Worm (Caenorhabditis elegans) whole organism, L3 larva: Measurements from ENCODE around the gene ZK154.6.

Experiments
- R02D3.7 ChIP-seq: fragments of 150-350 bp; optimal IDR thresholded peaks from 2 replicates; lab custom pipeline; 2014; ENCODE audit warnings: missing biosample characterization, missing genetic modification characterization
- ZK546.5 ChIP-seq: sonication (generic microtip); optimal IDR thresholded peaks from 2 replicates; lab custom pipeline; 2017; ENCODE audit warnings: missing biosample characterization, missing genetic modification characterization
- aly-2 ChIP-seq: fragments of 150-350 bp; optimal IDR thresholded peaks from 2 replicates; lab custom pipeline; 2014; ENCODE audit warnings: missing biosample characterization, missing genetic modification characterization
- ama-1 ChIP-seq: fragments of 150-350 bp; optimal IDR thresholded peaks from 2 replicates; lab custom pipeline; 2018
- ceh-16 ChIP-seq: sonication (generic microtip); optimal IDR thresholded peaks from 2 replicates; lab custom pipeline; 2017; ENCODE audit warnings: missing biosample characterization, missing genetic modification characterization
- ceh-28 ChIP-seq: fragments of 150-350 bp; optimal IDR thresholded peaks from 2 replicates; lab custom pipeline; 2014; ENCODE audit warnings: missing biosample characterization, missing genetic modification reagents, missing genetic modification characterization
- ceh-82 ChIP-seq: fragments of 150-350 bp; optimal IDR thresholded peaks from 2 replicates; lab custom pipeline; 2014; ENCODE audit warnings: missing biosample characterization, missing genetic modification characterization
- daf-12 ChIP-seq: fragments of 150-350 bp; optimal IDR thresholded peaks from 2 replicates; lab custom pipeline; 2014; ENCODE audit warnings: missing biosample characterization, missing genetic modification reagents, missing genetic modification characterization
- egl-27 ChIP-seq: sonication (generic microtip); optimal IDR thresholded peaks from 4 replicates; lab custom pipeline; 2017; ENCODE audit warnings: missing biosample characterization, missing genetic modification reagents, missing genetic modification characterization
- egl-5 ChIP-seq: fragments of 150-350 bp; optimal IDR thresholded peaks from 2 replicates; lab custom pipeline; 2017; ENCODE audit warnings: missing biosample characterization, missing genetic modification reagents, missing genetic modification characterization, inconsistent platforms
- elt-2 ChIP-seq: sonication (generic microtip); optimal IDR thresholded peaks from 2 replicates; lab custom pipeline; 2016; ENCODE audit warnings: missing genetic modification reagents, mild to moderate bottlenecking, missing genetic modification characterization, missing compliant biosample characterization
- elt-3 ChIP-seq, 3 experiments: fragments of 150-350 bp in 1 of 3; sonication (generic microtip) in 2 of 3; optimal IDR thresholded peaks; 2 replicates in 2 of 3; 4 replicates in 1 of 3; lab custom pipeline; 2014 to 2017; ENCODE audit warnings: missing biosample characterization in 3 of 3, missing genetic modification characterization in 3 of 3
- eor-1 ChIP-seq, 2 experiments: fragments of 150-350 bp; optimal IDR thresholded peaks; 2 replicates each; lab custom pipeline; 2014 to 2018; ENCODE audit warnings: missing biosample characterization in 2 of 2, missing genetic modification characterization in 2 of 2
- fkh-10 ChIP-seq: sonication (generic microtip); optimal IDR thresholded peaks from 2 replicates; lab custom pipeline; 2017; ENCODE audit warnings: missing biosample characterization, missing genetic modification reagents, missing genetic modification characterization
- fkh-2 ChIP-seq: fragments of 150-350 bp; optimal IDR thresholded peaks from 2 replicates; lab custom pipeline; 2014; ENCODE audit warnings: missing biosample characterization, missing genetic modification reagents, missing genetic modification characterization
- fos-1 ChIP-seq: fragments of 150-350 bp; optimal IDR thresholded peaks from 2 replicates; lab custom pipeline; 2014; ENCODE audit warnings: missing biosample characterization, missing genetic modification characterization
- hmg-11 ChIP-seq: sonication (generic microtip); optimal IDR thresholded peaks from 2 replicates; lab custom pipeline; 2016; ENCODE audit warnings: missing genetic modification characterization, missing compliant biosample characterization
- jun-1 ChIP-seq: fragments of 150-350 bp; optimal IDR thresholded peaks from 2 replicates; lab custom pipeline; 2014; ENCODE audit warnings: missing biosample characterization, missing genetic modification reagents, missing genetic modification characterization
- lin-15B ChIP-seq: fragments of 150-350 bp; optimal IDR thresholded peaks from 2 replicates; lab custom pipeline; 2014; ENCODE audit warnings: missing biosample characterization, missing genetic modification characterization
- lin-39 ChIP-seq: fragments of 150-350 bp; optimal IDR thresholded peaks from 2 replicates; lab custom pipeline; 2018; ENCODE audit warnings: missing biosample characterization, missing genetic modification reagents, missing genetic modification characterization
- lsy-12 ChIP-seq: sonication (generic microtip); optimal IDR thresholded peaks from 2 replicates; lab custom pipeline; 2016; ENCODE audit warnings: mild to moderate bottlenecking, missing genetic modification characterization, missing compliant biosample characterization
- mdl-1 ChIP-seq: fragments of 150-350 bp; optimal IDR thresholded peaks from 2 replicates; lab custom pipeline; 2014; ENCODE audit warnings: missing biosample characterization, missing genetic modification characterization
- nfya-1 ChIP-seq: sonication (generic microtip); optimal IDR thresholded peaks from 2 replicates; lab custom pipeline; 2017; ENCODE audit warnings: missing genetic modification characterization, mild to moderate bottlenecking, missing compliant biosample characterization, antibody characterized with exemption, moderate library complexity; ENCODE audit not compliant: insufficient read depth
- nhr-11 ChIP-seq: fragments of 150-350 bp; optimal IDR thresholded peaks from 2 replicates; lab custom pipeline; 2014; ENCODE audit warnings: missing biosample characterization, missing genetic modification characterization
- nhr-12 ChIP-seq: fragments of 150-350 bp; optimal IDR thresholded peaks from 2 replicates; lab custom pipeline; 2014; ENCODE audit warnings: missing biosample characterization, missing genetic modification characterization
- nhr-23 ChIP-seq: fragments of 150-350 bp; optimal IDR thresholded peaks from 2 replicates; lab custom pipeline; 2014; ENCODE audit warnings: missing biosample characterization, missing genetic modification reagents, missing genetic modification characterization
- nhr-25 ChIP-seq: sonication (generic microtip); optimal IDR thresholded peaks from 2 replicates; lab custom pipeline; 2017; ENCODE audit warnings: missing biosample characterization, missing genetic modification characterization
- nhr-43 ChIP-seq: sonication (generic microtip); optimal IDR thresholded peaks from 2 replicates; lab custom pipeline; 2016; ENCODE audit warnings: mild to moderate bottlenecking, missing genetic modification characterization, missing compliant biosample characterization; ENCODE audit not compliant: poor library complexity, severe bottlenecking
- nhr-67 ChIP-seq: fragments of 150-350 bp; optimal IDR thresholded peaks from 2 replicates; lab custom pipeline; 2014; ENCODE audit warnings: missing biosample characterization, missing genetic modification characterization
- nhr-76 ChIP-seq: fragments of 150-350 bp; sonication (generic microtip); optimal IDR thresholded peaks from 5 replicates; lab custom pipeline; 2014; ENCODE audit warnings: missing biosample characterization, missing genetic modification characterization
- nhr-77 ChIP-seq: fragments of 150-350 bp; optimal IDR thresholded peaks from 2 replicates; lab custom pipeline; 2014; ENCODE audit warnings: missing biosample characterization, missing genetic modification characterization
- pha-4 ChIP-seq: fragments of 150-350 bp; optimal IDR thresholded peaks from 2 replicates; lab custom pipeline; 2014; ENCODE audit warnings: missing biosample characterization, missing genetic modification reagents, missing genetic modification characterization
- pqm-1 ChIP-seq: fragments of 150-350 bp; optimal IDR thresholded peaks from 2 replicates; lab custom pipeline; 2017; ENCODE audit warnings: missing biosample characterization, missing genetic modification characterization, inconsistent platforms
- sea-2 ChIP-seq: fragments of 150-350 bp; sonication (generic microtip); optimal IDR thresholded peaks from 4 replicates; lab custom pipeline; 2014; ENCODE audit warnings: missing biosample characterization, missing genetic modification reagents, missing genetic modification characterization
- skn-1 ChIP-seq: fragments of 150-350 bp; optimal IDR thresholded peaks from 2 replicates; lab custom pipeline; 2014; ENCODE audit warnings: missing biosample characterization, missing genetic modification characterization
- snpc-4 ChIP-seq: fragments of 150-350 bp; optimal IDR thresholded peaks from 2 replicates; lab custom pipeline; 2014; ENCODE audit warnings: missing biosample characterization, missing genetic modification characterization
- tbx-2 ChIP-seq: sonication (generic microtip); optimal IDR thresholded peaks from 2 replicates; lab custom pipeline; 2016; ENCODE audit warnings: mild to moderate bottlenecking, missing genetic modification characterization, missing compliant biosample characterization
- unc-62 ChIP-seq: fragments of 150-350 bp; sonication (generic microtip); optimal IDR thresholded peaks from 4 replicates; lab custom pipeline; 2014; ENCODE audit warnings: missing biosample characterization, missing genetic modification reagents, missing genetic modification characterization
- zag-1 ChIP-seq: fragments of 150-350 bp; optimal IDR thresholded peaks from 2 replicates; lab custom pipeline; 2014; ENCODE audit warnings: missing biosample characterization, missing genetic modification characterization
- ztf-11 ChIP-seq: fragments of 150-350 bp; optimal IDR thresholded peaks from 2 replicates; lab custom pipeline; 2014; ENCODE audit warnings: missing biosample characterization, missing genetic modification characterization
- ztf-4 ChIP-seq: fragments of 150-350 bp; optimal IDR thresholded peaks from 2 replicates; lab custom pipeline; 2014; ENCODE audit warnings: missing biosample characterization, missing genetic modification characterization

ZK154.6 gene

DNA sequence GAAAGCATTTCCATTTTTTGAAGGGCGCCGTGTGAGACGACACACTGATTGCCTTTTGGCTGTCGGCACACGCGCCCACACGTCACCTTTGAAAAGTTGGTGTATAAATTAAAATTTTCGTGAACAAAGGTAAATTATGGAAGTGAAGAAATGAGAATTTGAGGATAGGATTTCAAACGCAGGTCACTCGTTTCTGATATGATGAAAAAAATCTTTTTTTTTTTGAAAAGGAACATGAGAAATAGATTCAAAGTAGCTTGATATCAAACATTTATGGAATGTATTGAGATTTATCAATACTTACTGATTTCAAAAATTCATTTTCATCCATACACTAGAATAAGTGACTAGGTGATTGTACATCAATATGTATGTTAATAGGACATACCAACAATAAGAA is 24.2 kb upstream of the ZK154.6 start:
- TF ChIP-seq pqm-1 (no peak), ztf-11 (tag; lab: Kevin White, UChicago) (no peak), nhr-23 (tag; lab: Kevin White, UChicago) (no peak), aly-2 (no peak), pha-4 (tag; lab: Kevin White, UChicago) (no peak), daf-12 (no peak), snpc-4 (no peak), skn-1 (no peak), zag-1 (no peak), elt-3 (tag; optimal IDR thresholded peaks at IDR 0.05; lab: Kevin White, UChicago) (no peak), nfya-1 (tag; lab: Kevin White, UChicago) (no peak), ceh-16 (tag; lab: Kevin White, UChicago) (no peak), ceh-82 (no peak), ama-1 (lab: Kevin White, UChicago) (no peak), hmg-11 (tag; lab: Kevin White, UChicago) (no peak), nhr-11 (tag; lab: Kevin White, UChicago) (no peak), fkh-10 (GFP tag; lab: Kevin White, UChicago) (no peak), mdl-1 (tag; lab: Kevin White, UChicago) (no peak), tbx-2 (tag; lab: Kevin White, UChicago) (no peak), lsy-12 (no peak)

DNA sequence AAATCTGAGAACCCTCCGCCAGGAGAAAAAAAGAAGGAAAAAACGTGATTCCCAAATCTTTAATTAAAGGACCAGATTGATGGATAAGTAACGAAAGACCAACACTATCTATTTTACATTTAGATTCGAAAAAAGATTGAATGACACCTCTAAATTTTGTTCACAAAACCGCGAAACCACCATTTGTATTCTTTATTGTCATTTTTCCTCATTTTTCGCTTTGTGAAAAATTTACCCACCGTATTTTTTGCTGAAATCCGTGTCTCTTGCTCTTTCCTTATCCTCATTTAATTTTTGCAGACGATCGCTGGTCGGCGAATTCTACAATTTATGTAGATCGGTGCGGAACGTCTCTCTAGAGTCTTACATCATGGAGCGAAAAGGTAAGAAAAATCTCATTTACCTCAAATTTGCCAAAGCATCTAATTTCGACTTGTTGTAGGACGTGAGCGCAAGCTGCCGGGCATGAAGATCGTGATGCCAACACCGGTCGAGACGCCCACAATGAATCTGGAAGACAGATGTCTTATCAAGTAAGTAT is 23.1 kb upstream of the ZK154.6 start, which contains the start of the genes sek-1 and R03G5.6:
TSS of gene sek-1 (plus strand) at position 301 of the 541 bp plus-strand sequence.
TSS of gene R03G5.6 (minus strand) at position 491 of the 541 bp plus-strand sequence.
- TF ChIP-seq skn-1 (no peak), eor-1 (tag; optimal IDR thresholded peaks at IDR 0.05; lab: Kevin White, UChicago) (no peak), fkh-2 (no peak), fos-1 (tag; lab: Kevin White, UChicago) (no peak), elt-3 (tag; optimal IDR thresholded peaks at IDR 0.05; lab: Kevin White, UChicago) (no peak), jun-1 (tag; lab: Kevin White, UChicago) (no peak), nhr-11 (tag; lab: Kevin White, UChicago) (no peak), nhr-76 (tag; lab: Kevin White, UChicago) (no peak), nhr-43 (tag; lab: Kevin White, UChicago) (no peak), ZK546.5 (no peak), ceh-82 (no peak), aly-2 (no peak), nhr-77 (tag; lab: Kevin White, UChicago) (no peak), sea-2 (GFP tag; lab: Kevin White, UChicago) (no peak), ceh-16 (tag; lab: Kevin White, UChicago) (no peak), nhr-67 (tag; lab: Kevin White, UChicago) (no peak)

DNA sequence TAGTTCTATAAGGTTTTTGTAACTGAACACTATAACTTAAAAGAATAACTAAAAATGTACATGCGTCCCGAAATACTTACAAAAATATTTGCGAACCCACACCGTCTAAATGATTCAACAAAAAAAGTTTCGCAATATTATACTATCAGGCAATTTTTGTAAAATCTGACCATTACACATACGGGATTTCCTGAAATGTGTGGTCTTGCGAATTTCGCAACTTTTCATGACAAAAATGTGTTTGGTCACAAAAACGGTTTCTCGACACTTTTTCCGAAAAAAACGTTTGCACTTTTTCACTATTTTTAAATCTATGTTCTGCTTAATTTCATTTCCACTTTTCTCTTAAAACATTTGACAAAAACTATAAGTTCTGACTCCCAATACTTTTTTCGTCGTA is 21.9 kb upstream of the ZK154.6 start:
- TF ChIP-seq lsy-12 (no peak), elt-3 (tag; optimal IDR thresholded peaks at IDR 0.05; lab: Kevin White, UChicago) (no peak), unc-62 (no peak), fkh-2 (no peak), nhr-23 (tag; lab: Kevin White, UChicago) (no peak), nhr-43 (tag; lab: Kevin White, UChicago) (no peak), ZK546.5 (no peak)

DNA sequence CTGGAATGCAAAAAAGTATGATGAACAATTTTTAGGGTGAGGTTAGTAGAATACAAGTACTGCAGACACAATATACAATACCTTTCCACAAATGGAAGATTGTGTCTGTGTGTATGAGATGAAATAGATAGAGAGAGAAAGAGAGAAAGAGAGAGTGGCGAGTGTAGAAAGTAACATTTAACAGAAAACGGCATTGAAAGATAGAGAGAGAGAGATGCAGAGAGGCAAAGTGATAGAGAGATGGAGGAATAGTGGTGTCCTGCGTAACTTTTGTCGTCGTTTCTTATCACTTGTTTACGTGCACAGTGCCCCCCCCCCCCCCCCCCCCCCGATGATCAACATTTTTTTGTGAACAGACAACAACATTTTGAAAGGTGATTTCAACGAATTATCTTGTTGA is 21.4 kb upstream of the ZK154.6 start:
- peak; percentile 88 for TF ChIP-seq elt-2
- TF ChIP-seq jun-1 (tag; lab: Kevin White, UChicago): peak; percentile 34
- TF ChIP-seq nhr-12 (tag; lab: Kevin White, UChicago): no peak
- peak; percentile 67 for TF ChIP-seq nhr-23 (tag; lab: Kevin White, UChicago)
- no peak for TF ChIP-seq R02D3.7
- TF ChIP-seq nfya-1 (tag; lab: Kevin White, UChicago): peak; percentile 21
- no peak for TF ChIP-seq lin-15B (tag; lab: Kevin White, UChicago)
- peak; percentile 62 for TF ChIP-seq nhr-25 (tag; lab: Kevin White, UChicago)
- no peak for TF ChIP-seq hmg-11 (tag; lab: Kevin White, UChicago)
- no peak for TF ChIP-seq egl-5 (tag; lab: Kevin White, UChicago)
- TF ChIP-seq lin-39 (tag; lab: Kevin White, UChicago): no peak
- TF ChIP-seq fos-1 (tag; lab: Kevin White, UChicago): no peak
- TF ChIP-seq pqm-1: peak; percentile 86
- no peak for TF ChIP-seq unc-62
- peak; percentile 77 for TF ChIP-seq ceh-28
- TF ChIP-seq nhr-77 (tag; lab: Kevin White, UChicago): no peak
- TF ChIP-seq ama-1 (lab: Kevin White, UChicago): no peak
- peak; percentile 71 for TF ChIP-seq pha-4 (tag; lab: Kevin White, UChicago)
- TF ChIP-seq sea-2 (GFP tag; lab: Kevin White, UChicago): no peak
- no peak for TF ChIP-seq nhr-43 (tag; lab: Kevin White, UChicago)
- no peak for TF ChIP-seq ztf-4
- no peak for TF ChIP-seq ceh-16 (tag; lab: Kevin White, UChicago)
- no peak for TF ChIP-seq ZK546.5
- no peak for TF ChIP-seq ztf-11 (tag; lab: Kevin White, UChicago)
- TF ChIP-seq egl-27 (tag; lab: Kevin White, UChicago): no peak
- TF ChIP-seq, all 47 proteins: peak for 8
